Worm (Caenorhabditis elegans) whole organism, L1 larva: ENCODE data around the gene rpb-11.

Experiments
- C04F5.9 ChIP-seq: sonication (generic microtip); optimal IDR thresholded peaks from 2 replicates; lab custom pipeline; 2016; ENCODE audit warnings: missing genetic modification characterization, missing compliant biosample characterization
- C34B4.2 ChIP-seq: sonication (generic microtip); optimal IDR thresholded peaks from 2 replicates; lab custom pipeline; 2017; ENCODE audit warnings: mild to moderate bottlenecking, missing genetic modification characterization, missing compliant biosample characterization
- Y116A8C.19 ChIP-seq: sonication (generic microtip); optimal IDR thresholded peaks from 2 replicates; lab custom pipeline; 2016; ENCODE audit warnings: missing compliant biosample characterization, missing genetic modification characterization, borderline replicate concordance
- aha-1 ChIP-seq: fragments of 150-350 bp; optimal IDR thresholded peaks from 2 replicates; lab custom pipeline; 2014; ENCODE audit warnings: missing biosample characterization, missing genetic modification characterization
- alr-1 ChIP-seq: fragments of 200-800 bp; sonication (Bioruptor generic); optimal IDR thresholded peaks from 2 replicates; lab custom pipeline; 2018; ENCODE audit warnings: borderline replicate concordance, mild to moderate bottlenecking, missing genetic modification characterization, missing compliant biosample characterization
- blmp-1 ChIP-seq: fragments of 150-350 bp; optimal IDR thresholded peaks from 2 replicates; lab custom pipeline; 2014; ENCODE audit warnings: missing biosample characterization, missing genetic modification characterization
- ceh-88 ChIP-seq: fragments of 200-800 bp; sonication (Bioruptor generic); IDR thresholded peaks from 2 replicates; pipeline ENCODE4 v1.3.6; 2022; ENCODE audit warnings: missing genetic modification characterization, missing compliant biosample characterization
- ceh-90 ChIP-seq: sonication (generic microtip); optimal IDR thresholded peaks from 2 replicates; lab custom pipeline; 2016; ENCODE audit warnings: missing genetic modification characterization, missing compliant biosample characterization
- ces-1 ChIP-seq: fragments of 150-350 bp; optimal IDR thresholded peaks from 2 replicates; lab custom pipeline; 2014; ENCODE audit warnings: missing biosample characterization, missing genetic modification reagents, missing genetic modification characterization
- efl-1 ChIP-seq, 4 experiments: fragments of 150-350 bp; optimal IDR thresholded peaks in 3 of 4; peaks in 1 of 4; 1 replicate in 1 of 4; 2 replicates in 3 of 4; lab custom pipeline; 2014; ENCODE audit warnings: missing biosample characterization in 2 of 4, missing genetic modification characterization in 2 of 4, missing genetic modification reagents in 2 of 4
- efl-3 ChIP-seq: fragments of 200-800 bp; sonication (Bioruptor generic); optimal IDR thresholded peaks from 2 replicates; lab custom pipeline; 2018; ENCODE audit warnings: mild to moderate bottlenecking, missing genetic modification characterization, missing compliant biosample characterization
- egl-13 ChIP-seq: sonication (generic microtip); optimal IDR thresholded peaks from 2 replicates; lab custom pipeline; 2016; ENCODE audit warnings: missing genotype, missing genetic modification reagents, missing genetic modification characterization, missing compliant biosample characterization
- egl-27 ChIP-seq, 2 experiments: fragments of 150-350 bp in 1 of 2; sonication (generic microtip); optimal IDR thresholded peaks; 3 replicates each; lab custom pipeline; 2017 to 2018; ENCODE audit warnings: missing biosample characterization in 2 of 2, missing genetic modification characterization in 2 of 2, missing genetic modification reagents in 2 of 2
- elt-2 ChIP-seq: sonication (generic microtip); optimal IDR thresholded peaks from 2 replicates; lab custom pipeline; 2016; ENCODE audit warnings: missing genetic modification characterization, mild to moderate bottlenecking, inconsistent platforms, missing compliant biosample characterization, missing genetic modification reagents
- fkh-4 ChIP-seq: sonication (generic microtip); optimal IDR thresholded peaks from 2 replicates; lab custom pipeline; 2016; ENCODE audit warnings: missing compliant biosample characterization, missing genetic modification characterization, borderline replicate concordance
- fkh-8 ChIP-seq: sonication (generic microtip); optimal IDR thresholded peaks from 2 replicates; lab custom pipeline; 2016; ENCODE audit warnings: mild to moderate bottlenecking, missing genetic modification characterization, missing compliant biosample characterization
- hlh-17 ChIP-seq: fragments of 200-800 bp; sonication (Bioruptor generic); optimal IDR thresholded peaks from 2 replicates; lab custom pipeline; 2018; ENCODE audit warnings: missing genetic modification characterization, mild to moderate bottlenecking, missing compliant biosample characterization, moderate library complexity, borderline replicate concordance
- irx-1 ChIP-seq: sonication (generic microtip); optimal IDR thresholded peaks from 2 replicates; lab custom pipeline; 2016; ENCODE audit warnings: missing genetic modification characterization, missing compliant biosample characterization
- lin-14 ChIP-seq: fragments of 200-800 bp; sonication (Bioruptor generic); optimal IDR thresholded peaks from 2 replicates; lab custom pipeline; 2018; ENCODE audit warnings: mild to moderate bottlenecking, missing genetic modification characterization, moderate library complexity, missing compliant biosample characterization
- lin-35 ChIP-seq, 2 experiments: fragments of 150-350 bp; optimal IDR thresholded peaks; 2 replicates each; lab custom pipeline; 2014; ENCODE audit warnings: missing biosample characterization in 2 of 2, missing genetic modification characterization in 2 of 2, missing genetic modification reagents in 2 of 2
- lir-3 ChIP-seq: sonication (generic microtip); optimal IDR thresholded peaks from 2 replicates; lab custom pipeline; 2016; ENCODE audit warnings: mild to moderate bottlenecking, missing genetic modification characterization, moderate library complexity, missing compliant biosample characterization; ENCODE audit not compliant: poor library complexity
- mdl-1 ChIP-seq, 2 experiments: fragments of 150-350 bp; optimal IDR thresholded peaks; 2 replicates each; lab custom pipeline; 2014 to 2017; ENCODE audit warnings: missing biosample characterization in 2 of 2, missing genetic modification characterization in 2 of 2, inconsistent platforms in 1 of 2
- nhr-20 ChIP-seq: sonication (generic microtip); optimal IDR thresholded peaks from 2 replicates; lab custom pipeline; 2016; ENCODE audit warnings: mild to moderate bottlenecking, missing genetic modification characterization, missing compliant biosample characterization
- nhr-237 ChIP-seq: fragments of 150-350 bp; optimal IDR thresholded peaks from 2 replicates; lab custom pipeline; 2014; ENCODE audit warnings: missing biosample characterization, missing genetic modification characterization
- nhr-28 ChIP-seq: fragments of 150-350 bp; optimal IDR thresholded peaks from 2 replicates; lab custom pipeline; 2014; ENCODE audit warnings: missing biosample characterization, missing genetic modification characterization
- nhr-71 ChIP-seq: sonication (generic microtip); optimal IDR thresholded peaks from 2 replicates; lab custom pipeline; 2016; ENCODE audit warnings: mild to moderate bottlenecking, missing genetic modification characterization, moderate library complexity, missing compliant biosample characterization
- nhr-76 ChIP-seq: sonication (generic microtip); optimal IDR thresholded peaks from 2 replicates; lab custom pipeline; 2017; ENCODE audit warnings: missing biosample characterization, missing genetic modification characterization
- nhr-77 ChIP-seq: fragments of 150-350 bp; optimal IDR thresholded peaks from 2 replicates; lab custom pipeline; 2014; ENCODE audit warnings: missing biosample characterization, missing genetic modification characterization
- nhr-84 ChIP-seq: sonication (generic microtip); optimal IDR thresholded peaks from 2 replicates; lab custom pipeline; 2017; ENCODE audit warnings: missing biosample characterization, missing genetic modification characterization
- pqm-1 ChIP-seq: sonication (generic microtip); optimal IDR thresholded peaks from 3 replicates; lab custom pipeline; 2017; ENCODE audit warnings: missing biosample characterization, missing genetic modification characterization
- skn-1 ChIP-seq: fragments of 150-350 bp; optimal IDR thresholded peaks from 2 replicates; lab custom pipeline; 2014; ENCODE audit warnings: missing biosample characterization, missing genetic modification characterization
- snu-23 ChIP-seq: sonication (generic microtip); optimal IDR thresholded peaks from 2 replicates; lab custom pipeline; 2016; ENCODE audit warnings: missing genetic modification characterization, missing compliant biosample characterization
- sptf-1 ChIP-seq: fragments of 150-350 bp; optimal IDR thresholded peaks from 2 replicates; lab custom pipeline; 2014; ENCODE audit warnings: missing biosample characterization, missing genetic modification characterization
- swsn-7 ChIP-seq: sonication (generic microtip); optimal IDR thresholded peaks from 2 replicates; lab custom pipeline; 2016; ENCODE audit warnings: missing genetic modification characterization, missing compliant biosample characterization
- tbx-2 ChIP-seq: sonication (generic microtip); optimal IDR thresholded peaks from 2 replicates; lab custom pipeline; 2016; ENCODE audit warnings: missing genetic modification characterization, missing compliant biosample characterization
- unc-130 ChIP-seq: fragments of 150-350 bp; optimal IDR thresholded peaks from 2 replicates; lab custom pipeline; 2017; ENCODE audit warnings: missing biosample characterization, missing genetic modification characterization, inconsistent platforms
- unc-98 ChIP-seq: fragments of 200-800 bp; sonication (Bioruptor generic); IDR thresholded peaks from 2 replicates; pipeline ENCODE4 v1.3.6; 2022; ENCODE audit warnings: missing genetic modification characterization, missing compliant biosample characterization
- xbp-1 ChIP-seq: sonication (generic microtip); optimal IDR thresholded peaks from 2 replicates; lab custom pipeline; 2016; ENCODE audit warnings: missing genetic modification characterization, missing compliant biosample characterization

The rpb-11 gene

DNA sequence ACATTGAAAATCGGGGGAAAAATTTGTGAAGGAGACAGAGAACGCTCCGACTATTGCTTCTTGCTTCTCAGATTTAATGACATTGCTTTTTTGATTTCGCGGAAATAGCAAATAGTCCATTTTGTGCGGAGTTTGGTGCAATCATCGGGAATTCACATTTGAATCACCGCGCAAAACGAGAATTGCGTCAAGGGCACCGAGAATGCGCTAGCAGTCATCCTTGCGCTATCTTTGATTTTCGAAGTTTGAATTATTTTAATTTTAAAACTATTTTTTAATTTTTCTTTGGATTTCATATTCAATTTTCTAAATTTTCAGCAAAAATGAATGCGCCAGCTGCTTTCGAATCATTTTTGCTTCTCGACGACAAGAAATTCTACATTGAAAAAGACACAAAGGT lies at the start of gene rpb-11 (continued):
- TF ChIP-seq blmp-1 (tag; lab: Kevin White, UChicago), result peak; percentile 74
- TF ChIP-seq ceh-88 (GFP tag; lab: Robert Waterston, UW), result peak; percentile 79
- no peak for TF ChIP-seq pqm-1 (tag; lab: Kevin White, UChicago)
- peak; percentile 97 for TF ChIP-seq nhr-77 (tag; lab: Kevin White, UChicago)
- no peak for TF ChIP-seq nhr-28 (tag; lab: Kevin White, UChicago)
- TF ChIP-seq tbx-2 (tag; lab: Kevin White, UChicago), result peak; percentile 97
- no peak for TF ChIP-seq ces-1 (GFP tag; lab: Kevin White, UChicago)
- peak; percentile 89 for TF ChIP-seq egl-13 (tag; lab: Kevin White, UChicago)
- peak; percentile 67 for TF ChIP-seq efl-3 (GFP tag; lab: Kevin White, UChicago)
- TF ChIP-seq xbp-1 (tag; lab: Kevin White, UChicago), result peak; percentile 95
- TF ChIP-seq mdl-1 (tag; optimal IDR thresholded peaks at IDR 0.05; lab: Kevin White, UChicago), result peak in 1 of 2 experiments; percentile 86
- TF ChIP-seq nhr-237, result peak; percentile 66
- TF ChIP-seq alr-1, result no peak
- TF ChIP-seq C04F5.9 (tag; lab: Kevin White, UChicago), result peak; percentile 85
- peak; percentile 97 for TF ChIP-seq nhr-71 (tag; lab: Kevin White, UChicago)
- no peak for TF ChIP-seq nhr-76 (tag; lab: Kevin White, UChicago)
- peak; percentile 84 for TF ChIP-seq elt-2 (tag; lab: Kevin White, UChicago)
- peak; percentile 92 for TF ChIP-seq lin-14 (GFP tag; lab: Kevin White, UChicago)
- TF ChIP-seq snu-23 (GFP tag; lab: Kevin White, UChicago), result peak; percentile 97
- TF ChIP-seq skn-1, result peak; percentile 90
- peak; percentile 88 for TF ChIP-seq irx-1 (tag; lab: Kevin White, UChicago)
- TF ChIP-seq sptf-1 (tag; lab: Kevin White, UChicago), result no peak
- peak in 1 of 2 experiments; percentile 22 for TF ChIP-seq egl-27 (tag; optimal IDR thresholded peaks at IDR 0.05; lab: Kevin White, UChicago)
- TF ChIP-seq lir-3, result peak; percentile 74
- peak; percentile 95 for TF ChIP-seq swsn-7 (tag; lab: Kevin White, UChicago)
- TF ChIP-seq ceh-90 (tag; lab: Kevin White, UChicago), result peak; percentile 52
- peak; percentile 96 for TF ChIP-seq unc-130 (tag; lab: Kevin White, UChicago)
- peak; percentile 96 for TF ChIP-seq nhr-20 (tag; lab: Kevin White, UChicago)
- no peak for TF ChIP-seq nhr-84
- peak; percentile 55 for TF ChIP-seq aha-1 (tag; lab: Kevin White, UChicago)
- TF ChIP-seq hlh-17 (GFP tag; lab: Kevin White, UChicago), result no peak
- peak; percentile 57 for TF ChIP-seq fkh-4 (tag; lab: Kevin White, UChicago)

DNA sequence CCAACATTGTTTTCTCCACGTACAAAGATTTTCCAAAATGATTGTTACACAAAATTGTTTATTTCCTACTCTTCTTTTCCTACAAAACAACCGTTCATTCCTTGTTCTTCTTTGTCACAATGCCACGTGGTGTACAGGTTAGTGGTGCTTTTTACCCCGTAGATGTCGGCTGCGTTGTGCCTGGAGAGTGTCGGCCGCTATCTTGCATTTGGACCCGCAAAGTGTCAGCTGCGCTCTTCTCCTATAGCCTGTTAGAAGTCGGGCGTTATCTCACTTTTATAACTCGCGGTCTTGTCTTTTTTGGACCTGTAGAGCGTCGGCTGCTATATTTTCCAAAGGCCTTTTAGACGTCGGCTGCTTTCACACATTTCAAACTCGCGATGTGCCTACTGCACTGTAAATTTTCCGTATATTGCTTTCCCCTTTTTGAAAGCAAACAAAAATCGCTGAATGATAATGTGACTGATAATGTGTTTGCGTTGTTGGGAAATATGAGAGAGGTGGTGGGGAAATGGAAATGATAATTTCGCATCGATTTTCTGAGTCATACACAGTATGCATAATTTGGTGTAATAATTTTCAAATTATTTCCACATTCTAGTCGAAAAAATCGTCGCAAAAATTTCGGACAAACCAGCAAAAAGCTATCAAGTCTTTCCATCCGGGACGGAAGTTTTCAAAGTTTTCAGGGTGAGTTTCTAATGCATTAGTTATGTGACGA lies 49.1 kb upstream of the rpb-11 start, which contains the start of gene F01D5.8:
Gene F01D5.8 (plus strand): TSS at position 51 of the 721 bp plus-strand sequence.
- TF ChIP-seq mdl-1 (tag; optimal IDR thresholded peaks at IDR 0.05; lab: Kevin White, UChicago), result no peak
- no peak for TF ChIP-seq Y116A8C.19 (tag; lab: Kevin White, UChicago)
- TF ChIP-seq elt-2 (tag; lab: Kevin White, UChicago), result peak; percentile 33
- no peak for TF ChIP-seq fkh-8 (tag; lab: Kevin White, UChicago)
- no peak for TF ChIP-seq blmp-1 (tag; lab: Kevin White, UChicago)
- peak in 1 of 2 experiments; percentile 9 for TF ChIP-seq lin-35 (GFP tag; optimal IDR thresholded peaks at IDR 0.05; lab: Kevin White, UChicago)
- TF ChIP-seq C34B4.2 (tag; lab: Kevin White, UChicago), result no peak
- TF ChIP-seq unc-98 (GFP tag; lab: Robert Waterston, UW), result no peak
- no peak for TF ChIP-seq efl-1 (optimal IDR thresholded peaks at IDR 0.05; lab: Kevin White, UChicago)
- peak in 1 of 2 experiments; percentile 62 for TF ChIP-seq efl-1 (GFP tag; optimal IDR thresholded peaks at IDR 0.05 in 1 of 2; lab: Kevin White, UChicago)
